Fruit fly (Drosophila melanogaster) whole organism, embryonic: ENCODE results near the gene CG10470.

ENCODE experiments used
- Ada2b ChIP-seq: fragments of 200-800 bp; sonication (Bioruptor generic); IDR thresholded peaks from 2 replicates; pipeline ENCODE4 v1.3.6; 2022; ENCODE audit warnings: missing biosample characterization, missing genetic modification characterization
- Antp ChIP-seq: fragments of 200-800 bp; sonication (Bioruptor generic); optimal IDR thresholded peaks from 3 replicates; lab custom pipeline; 2016; ENCODE audit warnings: missing biosample characterization, missing genetic modification characterization
- Atf6 ChIP-seq: fragments of 200-800 bp; sonication (Bioruptor generic); IDR thresholded peaks from 2 replicates; pipeline ENCODE4 v1.3.6; 2022; ENCODE audit warnings: missing biosample characterization, missing genetic modification characterization
- CG1024 ChIP-seq: fragments of 200-800 bp; sonication (Bioruptor generic); IDR thresholded peaks from 2 replicates; pipeline ENCODE4 v1.3.6; 2022; ENCODE audit warnings: missing biosample characterization, missing genetic modification characterization
- CG10959 ChIP-seq: fragments of 200-800 bp; sonication (Bioruptor generic); IDR thresholded peaks from 2 replicates; pipeline ENCODE4 v1.3.6; 2022; ENCODE audit warnings: missing biosample characterization, missing genetic modification characterization
- CG11093 ChIP-seq: fragments of 200-800 bp; sonication (Bioruptor generic); IDR thresholded peaks from 3 replicates; pipeline ENCODE4 v1.3.6; 2022; ENCODE audit warnings: missing biosample characterization, missing genetic modification characterization
- CG11560 ChIP-seq: fragments of 200-800 bp; sonication (Bioruptor generic); IDR thresholded peaks from 3 replicates; pipeline ENCODE4 v1.3.6; 2022; ENCODE audit warnings: missing biosample characterization, missing genetic modification characterization
- CG14441 ChIP-seq: fragments of 200-800 bp; sonication (Bioruptor generic); IDR thresholded peaks from 2 replicates; pipeline ENCODE4 v1.3.6; 2022; ENCODE audit warnings: missing biosample characterization, missing genetic modification characterization
- CG15011 ChIP-seq: fragments of 200-800 bp; sonication (Bioruptor generic); optimal IDR thresholded peaks from 3 replicates; lab custom pipeline; 2018; ENCODE audit warnings: missing biosample characterization, mild to moderate bottlenecking, missing genetic modification characterization
- CG15479 ChIP-seq: fragments of 200-800 bp; sonication (Bioruptor generic); optimal IDR thresholded peaks from 3 replicates; lab custom pipeline; 2019; ENCODE audit warnings: missing biosample characterization, mild to moderate bottlenecking, missing genetic modification characterization, moderate library complexity
- CG16779 ChIP-seq: fragments of 200-800 bp; sonication (Bioruptor generic); IDR thresholded peaks from 2 replicates; pipeline ENCODE4 v1.3.6; 2022; ENCODE audit warnings: missing biosample characterization, missing genetic modification characterization
- CG16815 ChIP-seq: fragments of 200-800 bp; sonication (Bioruptor generic); optimal IDR thresholded peaks from 3 replicates; lab custom pipeline; 2017; ENCODE audit warnings: missing biosample characterization, mild to moderate bottlenecking, missing genetic modification characterization
- CG3163 ChIP-seq: fragments of 200-800 bp; sonication (Bioruptor generic); optimal IDR thresholded peaks from 3 replicates; lab custom pipeline; 2016; ENCODE audit warnings: missing biosample characterization, missing genetic modification characterization
- CG32772 ChIP-seq: fragments of 200-800 bp; sonication (Bioruptor generic); IDR thresholded peaks from 2 replicates; pipeline ENCODE4 v1.3.6; 2022; ENCODE audit warnings: missing biosample characterization, missing genetic modification characterization
- CG33557 ChIP-seq: fragments of 200-800 bp; sonication (Bioruptor generic); optimal IDR thresholded peaks from 2 replicates; lab custom pipeline; 2019; ENCODE audit warnings: missing biosample characterization, mild to moderate bottlenecking, missing genetic modification characterization, moderate library complexity
- CG4328 ChIP-seq: fragments of 200-800 bp; sonication (Bioruptor generic); optimal IDR thresholded peaks from 3 replicates; lab custom pipeline; 2017; ENCODE audit warnings: missing biosample characterization, missing genetic modification reagents, missing genetic modification characterization
- CG4617 ChIP-seq: fragments of 200-800 bp; sonication (Bioruptor generic); optimal IDR thresholded peaks from 3 replicates; lab custom pipeline; 2016; ENCODE audit warnings: missing biosample characterization, missing genetic modification characterization, borderline replicate concordance
- CG6272 ChIP-seq: fragments of 200-800 bp; sonication (Bioruptor generic); IDR thresholded peaks from 2 replicates; pipeline ENCODE4 v1.3.6; 2022; ENCODE audit warnings: missing biosample characterization, missing genetic modification characterization
- CG7271 ChIP-seq: fragments of 200-800 bp; sonication (Bioruptor generic); optimal IDR thresholded peaks from 2 replicates; lab custom pipeline; 2018; ENCODE audit warnings: missing biosample characterization, mild to moderate bottlenecking, missing genetic modification characterization, moderate library complexity
- CG7556 ChIP-seq: fragments of 200-800 bp; sonication (Bioruptor generic); optimal IDR thresholded peaks from 2 replicates; lab custom pipeline; 2017; ENCODE audit warnings: missing biosample characterization, mild to moderate bottlenecking, missing genetic modification characterization
- CG9727 ChIP-seq: fragments of 200-800 bp; sonication (Bioruptor generic); optimal IDR thresholded peaks from 3 replicates; lab custom pipeline; 2017; ENCODE audit warnings: missing biosample characterization, mild to moderate bottlenecking, missing genetic modification characterization
- CTCF ChIP-seq: fragments of 200-800 bp; sonication (Bioruptor generic); optimal IDR thresholded peaks from 2 replicates; lab custom pipeline; 2017; ENCODE audit warnings: missing biosample characterization, mild to moderate bottlenecking, missing genetic modification characterization, moderate library complexity
- Dip2 ChIP-seq: fragments of 200-800 bp; sonication (Bioruptor generic); IDR thresholded peaks from 2 replicates; pipeline ENCODE4 v1.3.6; 2022; ENCODE audit warnings: missing biosample characterization, missing genetic modification characterization
- Hr51 ChIP-seq, 2 experiments: fragments of 200-800 bp; sonication (Bioruptor generic); optimal IDR thresholded peaks; 2 replicates in 1 of 2; 3 replicates in 1 of 2; lab custom pipeline; 2016 to 2018; ENCODE audit warnings: missing biosample characterization in 2 of 2, missing genetic modification characterization in 2 of 2, mild to moderate bottlenecking in 1 of 2, moderate library complexity in 1 of 2
- Sry-δ ChIP-seq: fragments of 200-800 bp; sonication (Bioruptor generic); optimal IDR thresholded peaks from 2 replicates; lab custom pipeline; 2016; ENCODE audit warnings: missing biosample characterization, missing genetic modification characterization
- YL-1 ChIP-seq: fragments of 200-800 bp; sonication (Bioruptor generic); optimal IDR thresholded peaks from 3 replicates; lab custom pipeline; 2017; ENCODE audit warnings: missing biosample characterization, mild to moderate bottlenecking, missing genetic modification characterization
- amos ChIP-seq: fragments of 200-800 bp; sonication (Bioruptor generic); IDR thresholded peaks from 2 replicates; pipeline ENCODE4 v1.3.6; 2022; ENCODE audit warnings: missing biosample characterization, missing genetic modification characterization; ENCODE audit not compliant: partially characterized antibody
- ase ChIP-seq: fragments of 200-800 bp; sonication (Bioruptor generic); IDR thresholded peaks from 3 replicates; pipeline ENCODE4 v1.3.6; 2022; ENCODE audit warnings: missing biosample characterization, missing genetic modification characterization
- ato ChIP-seq: fragments of 200-800 bp; sonication (Bioruptor generic); IDR thresholded peaks from 2 replicates; pipeline ENCODE4 v1.3.6; 2022; ENCODE audit warnings: missing biosample characterization, missing genetic modification characterization; ENCODE audit not compliant: partially characterized antibody
- chinmo ChIP-seq: fragments of 200-800 bp; sonication (Bioruptor generic); IDR thresholded peaks from 4 replicates; pipeline ENCODE4 v1.3.6; 2022; ENCODE audit warnings: missing biosample characterization, missing genetic modification characterization; ENCODE audit not compliant: partially characterized antibody
- dati ChIP-seq: fragments of 200-800 bp; sonication (Bioruptor generic); IDR thresholded peaks from 2 replicates; pipeline ENCODE4 v1.3.6; 2022; ENCODE audit warnings: missing biosample characterization, missing genetic modification characterization
- ewg ChIP-seq: fragments of 200-800 bp; sonication (Bioruptor generic); optimal IDR thresholded peaks from 3 replicates; lab custom pipeline; 2017; ENCODE audit warnings: mild to moderate bottlenecking, missing biosample characterization, missing genetic modification reagents, missing genetic modification characterization
- exex ChIP-seq: fragments of 200-800 bp; sonication (Bioruptor generic); optimal IDR thresholded peaks from 4 replicates; lab custom pipeline; 2018; ENCODE audit warnings: missing biosample characterization, mild to moderate bottlenecking, missing genetic modification characterization, moderate library complexity
- fd102C ChIP-seq: fragments of 200-800 bp; sonication (Bioruptor generic); optimal IDR thresholded peaks from 2 replicates; lab custom pipeline; 2018; ENCODE audit warnings: missing biosample characterization, mild to moderate bottlenecking, missing genetic modification characterization, moderate library complexity
- ham ChIP-seq: fragments of 200-800 bp; sonication (Bioruptor generic); IDR thresholded peaks from 2 replicates; pipeline ENCODE4 v1.3.6; 2022; ENCODE audit warnings: missing biosample characterization, missing genetic modification characterization
- klu ChIP-seq: fragments of 200-800 bp; sonication (Bioruptor generic); IDR thresholded peaks from 2 replicates; pipeline ENCODE4 v1.3.6; 2022; ENCODE audit warnings: missing biosample characterization, missing genetic modification characterization
- org-1 ChIP-seq: fragments of 200-800 bp; sonication (Bioruptor generic); optimal IDR thresholded peaks from 2 replicates; lab custom pipeline; 2017; ENCODE audit warnings: missing biosample characterization, missing genetic modification characterization
- otp ChIP-seq: fragments of 200-800 bp; sonication (Bioruptor generic); IDR thresholded peaks from 3 replicates; pipeline ENCODE4, ENCODE4 v1.3.6; 2022; ENCODE audit warnings: missing biosample characterization, missing genetic modification characterization
- prd ChIP-seq, 3 experiments: fragments of >200 bp in 2 of 3; fragments of 200-800 bp in 1 of 3; sonication (Bioruptor generic) in 1 of 3; optimal IDR thresholded peaks in 2 of 3; IDR thresholded peaks in 1 of 3; 2 replicates in 2 of 3; 3 replicates in 1 of 3; pipeline versions ENCODE4 v1.3.6 to Lab custom; 2017 to 2022; ENCODE audit warnings: missing biosample characterization in 1 of 3, missing genetic modification characterization in 1 of 3
- pzg ChIP-seq: fragments of 200-800 bp; sonication (Bioruptor generic); optimal IDR thresholded peaks from 3 replicates; lab custom pipeline; 2018; ENCODE audit warnings: missing biosample characterization, mild to moderate bottlenecking, missing genetic modification characterization, moderate library complexity
- ranshi ChIP-seq: fragments of 200-800 bp; sonication (Bioruptor generic); IDR thresholded peaks from 2 replicates; pipeline ENCODE4 v1.3.6; 2022; ENCODE audit warnings: missing biosample characterization, missing genetic modification characterization
- repo ChIP-seq: fragments of 200-800 bp; sonication (Bioruptor generic); optimal IDR thresholded peaks from 2 replicates; lab custom pipeline; 2016; ENCODE audit warnings: missing biosample characterization, missing genetic modification characterization
- row ChIP-seq: fragments of 200-800 bp; sonication (Bioruptor generic); IDR thresholded peaks from 3 replicates; pipeline ENCODE4 v1.3.6; 2022; ENCODE audit warnings: missing biosample characterization, missing genetic modification characterization
- sd ChIP-seq: fragments of 200-800 bp; sonication (Bioruptor generic); optimal IDR thresholded peaks from 3 replicates; lab custom pipeline; 2018; ENCODE audit warnings: missing biosample characterization, mild to moderate bottlenecking, missing genetic modification characterization, moderate library complexity
- shn ChIP-seq: fragments of 200-800 bp; sonication (Bioruptor generic); optimal IDR thresholded peaks from 3 replicates; lab custom pipeline; 2016; ENCODE audit warnings: missing biosample characterization, missing genetic modification characterization
- sim ChIP-seq: fragments of 200-800 bp; sonication (Bioruptor generic); IDR thresholded peaks from 2 replicates; pipeline ENCODE4 v1.3.6; 2022; ENCODE audit warnings: missing biosample characterization, missing genetic modification characterization
- sima ChIP-seq: fragments of 200-800 bp; sonication (Bioruptor generic); optimal IDR thresholded peaks from 2 replicates; lab custom pipeline; 2016; ENCODE audit warnings: missing biosample characterization, missing genetic modification characterization
- sisA ChIP-seq: fragments of 200-800 bp; sonication (Bioruptor generic); IDR thresholded peaks from 2 replicates; pipeline ENCODE4 v1.3.6; 2022; ENCODE audit warnings: missing biosample characterization, missing genetic modification characterization
- tin ChIP-seq: fragments of 200-800 bp; sonication (Bioruptor generic); optimal IDR thresholded peaks from 3 replicates; lab custom pipeline; 2016; ENCODE audit warnings: missing biosample characterization, missing genetic modification characterization
- twi ChIP-seq: fragments of 200-800 bp; optimal IDR thresholded peaks from 2 replicates; lab custom pipeline; 2019; ENCODE audit warnings: missing biosample characterization, mild to moderate bottlenecking, missing genetic modification characterization, moderate library complexity

CG10470 gene

dm6 chr2L:19051534-19052100 is 2.7 kb downstream of the CG10470 start, which contains the start of gene Rpn3 (continued):
- TF ChIP-seq amos (GFP tag; lab: Robert Waterston, UW) (peak; percentile 38; the same call in 1 of the 2 replicates), sd (tag; lab: Kevin White, UChicago) (no peak), CG4617 (GFP tag; lab: Kevin White, UChicago) (peak; percentile 69), Antp (GFP tag; lab: Kevin White, UChicago) (peak; percentile 68), org-1 (GFP tag; lab: Kevin White, UChicago) (peak; percentile 32), CG3163 (GFP tag; lab: Kevin White, UChicago) (peak; percentile 60), CG16815 (GFP tag; lab: Kevin White, UChicago) (peak; percentile 68), otp (GFP tag; lab: Robert Waterston, UW) (peak; percentile 78), CG14441 (peak; percentile 86), CG9727 (GFP tag; lab: Kevin White, UChicago) (peak; percentile 82), CG4328 (peak; percentile 36), Atf6 (GFP tag; lab: Robert Waterston, UW) (peak; percentile 90), CTCF (no peak), CG15479 (GFP tag; lab: Kevin White, UChicago) (no peak), CG16779 (GFP tag; lab: Robert Waterston, UW) (no peak), CG10959 (GFP tag; lab: Robert Waterston, UW) (peak; percentile 75), pzg (peak; percentile 53), CG15011 (GFP tag; lab: Kevin White, UChicago) (no peak), CG7271 (peak; percentile 63), exex (tag; lab: Kevin White, UChicago) (no peak), klu (GFP tag; lab: Robert Waterston, UW) (peak; percentile 68; the same call in 1 of the 2 replicates), twi (tag; lab: Kevin White, UChicago) (peak; percentile 50), YL-1 (GFP tag; lab: Kevin White, UChicago) (peak; percentile 71), dati (GFP tag; lab: Robert Waterston, UW) (peak; percentile 65), shn (GFP tag; lab: Kevin White, UChicago) (peak; percentile 82), repo (peak; percentile 73), ato (GFP tag; lab: Robert Waterston, UW) (peak; percentile 67), ranshi (peak; percentile 86), prd (optimal IDR thresholded peaks at IDR 0.05; lab: Kevin White, UChicago) (no peak), prd (GFP tag; IDR thresholded peaks at IDR 0.05; lab: Robert Waterston, UW) (peak; percentile 92), CG1024 (GFP tag; lab: Robert Waterston, UW) (peak; percentile 70), sisA (GFP tag; lab: Robert Waterston, UW) (peak; percentile 84), chinmo (GFP tag; lab: Robert Waterston, UW) (0 out of 4 replicates have a peak, but pooled peaks have one; percentile 69), ewg (GFP tag; lab: Kevin White, UChicago) (peak; percentile 59), CG33557 (GFP tag; lab: Kevin White, UChicago) (peak; percentile 42), fd102C (GFP tag; lab: Kevin White, UChicago) (peak; percentile 37), tin (GFP tag; lab: Kevin White, UChicago) (peak; percentile 81), CG7556 (GFP tag; lab: Kevin White, UChicago) (peak; percentile 78), Sry-δ (peak; percentile 65), ase (GFP tag; lab: Robert Waterston, UW) (peak; percentile 86), Hr51 (GFP tag; optimal IDR thresholded peaks at IDR 0.05; lab: Kevin White, UChicago) (peak; percentile 74 to 82), sim (0 out of 2 replicates have a peak, but pooled peaks have one; percentile 63), CG11093 (GFP tag; lab: Robert Waterston, UW) (peak; percentile 68; the same call in 2 of the 3 replicates), row (GFP tag; lab: Robert Waterston, UW) (peak; percentile 93), Ada2b (GFP tag; lab: Robert Waterston, UW) (peak; percentile 89), CG32772 (GFP tag; lab: Robert Waterston, UW) (peak; percentile 87), CG6272 (GFP tag; lab: Robert Waterston, UW) (peak; percentile 79), CG11560 (tag; lab: Robert Waterston, UW) (0 out of 3 replicates have a peak, but pooled peaks have one; percentile 34), Dip2 (GFP tag; lab: Robert Waterston, UW) (no peak), sima (GFP tag; lab: Kevin White, UChicago) (peak; percentile 17), ham (GFP tag; lab: Robert Waterston, UW) (no peak)
